Fruit fly (Drosophila melanogaster): ENCODE measurements around the gene hth.

hth gene

DNA sequence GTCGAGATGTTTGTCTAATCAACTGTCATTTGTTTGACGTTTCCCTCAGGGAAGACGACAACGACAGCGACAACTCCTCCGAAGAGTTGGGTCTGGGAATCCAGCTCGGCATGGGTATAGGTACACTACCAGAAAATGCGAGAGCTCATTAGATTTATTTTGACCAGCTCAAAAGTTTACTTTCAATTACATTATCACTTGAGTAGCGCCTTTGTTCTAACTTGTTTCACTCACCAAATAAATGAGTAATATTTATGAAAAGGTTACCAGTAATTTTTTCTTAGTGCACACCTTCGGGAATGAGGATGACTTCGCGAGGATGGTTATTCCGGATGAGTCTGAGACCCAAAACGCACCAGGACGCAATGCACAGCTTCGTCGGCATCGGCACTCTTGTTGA lies 145.2 kb downstream of the hth start (continued):
- TF ChIP-seq Chrac-16 (GFP tag; optimal IDR thresholded peaks at IDR 0.05), result peak; percentile 17
- no peak for TF ChIP-seq ato (GFP tag; IDR thresholded peaks at IDR 0.05; ENCODE audit: partially characterized antibody)
- TF ChIP-seq CG12942 (GFP tag; optimal IDR thresholded peaks at IDR 0.05), result peak; percentile 11
- peak; percentile 40 for TF ChIP-seq Hr3 (GFP tag; optimal IDR thresholded peaks at IDR 0.05)
- peak; percentile 20 for TF ChIP-seq CG1792 (GFP tag; optimal IDR thresholded peaks at IDR 0.05)
- TF ChIP-seq Rfx (GFP tag; IDR thresholded peaks at IDR 0.05), result peak; percentile 39
- TF ChIP-seq Awh (GFP tag; IDR thresholded peaks at IDR 0.05), result peak; percentile 71
- peak; percentile 80 for TF ChIP-seq bab2 (GFP tag; optimal IDR thresholded peaks at IDR 0.05)
- no peak for TF ChIP-seq CG2116 (GFP tag; optimal IDR thresholded peaks at IDR 0.05)
- TF ChIP-seq chn (GFP tag; optimal IDR thresholded peaks at IDR 0.05), result peak; percentile 61
- no peak for TF ChIP-seq CG4360 (GFP tag; IDR thresholded peaks at IDR 0.05)
- TF ChIP-seq sug (tag; optimal IDR thresholded peaks at IDR 0.05), result peak; percentile 4
- TF ChIP-seq CG6791 (GFP tag; IDR thresholded peaks at IDR 0.05; ENCODE audit: partially characterized antibody), result no peak
- TF ChIP-seq CG12769 (tag; optimal IDR thresholded peaks at IDR 0.05), result peak; percentile 63
- TF ChIP-seq CG3407 (GFP tag; optimal IDR thresholded peaks at IDR 0.05), result peak; percentile 39
- peak; percentile 51; the same call in 1 of the 3 replicates for TF ChIP-seq CG17361 (GFP tag; IDR thresholded peaks at IDR 0.05)
- no peak for TF ChIP-seq B-H1 (GFP tag; IDR thresholded peaks at IDR 0.05)
- peak; percentile 22 for TF ChIP-seq CHES-1-like (GFP tag; optimal IDR thresholded peaks at IDR 0.05)
- TF ChIP-seq CG13296 (GFP tag; optimal IDR thresholded peaks at IDR 0.05), result peak; percentile 42
- peak; percentile 29; the same call in 1 of the 3 replicates for TF ChIP-seq otp (GFP tag; IDR thresholded peaks at IDR 0.05)
- TF ChIP-seq tx (GFP tag; optimal IDR thresholded peaks at IDR 0.05), result peak; percentile 23
- TF ChIP-seq E2f1 (GFP tag; IDR thresholded peaks at IDR 0.05), result peak; percentile 61
- no peak for TF ChIP-seq bbx (GFP tag; IDR thresholded peaks at IDR 0.05; ENCODE audit: partially characterized antibody)
- TF ChIP-seq Dfd (GFP tag; optimal IDR thresholded peaks at IDR 0.05), result no peak
- no peak for TF ChIP-seq Myb (GFP tag; optimal IDR thresholded peaks at IDR 0.05)
- TF ChIP-seq Hey (tag; optimal IDR thresholded peaks at IDR 0.05), result no peak
- TF ChIP-seq tin (GFP tag; optimal IDR thresholded peaks at IDR 0.05), result peak; percentile 50
- TF ChIP-seq CG11723 (GFP tag; optimal IDR thresholded peaks at IDR 0.05), result no peak
- peak; percentile 75 for TF ChIP-seq dmrt99B (tag; optimal IDR thresholded peaks at IDR 0.05)
- peak; percentile 65 for TF ChIP-seq ttk (GFP tag; IDR thresholded peaks at IDR 0.05)
- TF ChIP-seq HmgD (GFP tag; optimal IDR thresholded peaks at IDR 0.05), result no peak
- TF ChIP-seq CG2678 (tag; optimal IDR thresholded peaks at IDR 0.05), result peak; percentile 79
- peak; percentile 44 for TF ChIP-seq CG2202 (tag; optimal IDR thresholded peaks at IDR 0.05)
- TF ChIP-seq klu (GFP tag; IDR thresholded peaks at IDR 0.05), result no peak
- TF ChIP-seq Jarid2 (GFP tag; optimal IDR thresholded peaks at IDR 0.05), result no peak
- peak; percentile 53; the same call in 1 of the 2 replicates for TF ChIP-seq Ada2b (GFP tag; IDR thresholded peaks at IDR 0.05)
- peak; percentile 37 for TF ChIP-seq CG14710 (tag; optimal IDR thresholded peaks at IDR 0.05)
- no peak for TF ChIP-seq CG2889 (GFP tag; IDR thresholded peaks at IDR 0.05)
- no peak for TF ChIP-seq emc (GFP tag; optimal IDR thresholded peaks at IDR 0.05)
- peak; percentile 54 to 65 for TF ChIP-seq dpn (GFP tag; optimal IDR thresholded peaks at IDR 0.05)
- peak; percentile 67 for TF ChIP-seq dmrt11E (tag; optimal IDR thresholded peaks at IDR 0.05)
- peak; percentile 33 for TF ChIP-seq Asciz (GFP tag; optimal IDR thresholded peaks at IDR 0.05)
- peak; percentile 30 for TF ChIP-seq CG30431 (GFP tag; optimal IDR thresholded peaks at IDR 0.05)
- peak; percentile 47 for TF ChIP-seq CG2120 (GFP tag; optimal IDR thresholded peaks at IDR 0.05)
- 0 out of 2 replicates have a peak, but pooled peaks have one; percentile 24 for TF ChIP-seq nerfin-2 (GFP tag; IDR thresholded peaks at IDR 0.05; ENCODE audit: partially characterized antibody)
- peak; percentile 58 for TF ChIP-seq CG17829 (tag; optimal IDR thresholded peaks at IDR 0.05)
- TF ChIP-seq cwo (GFP tag; optimal IDR thresholded peaks at IDR 0.05), result peak; percentile 28
- TF ChIP-seq Ravus (GFP tag; IDR thresholded peaks at IDR 0.05), result no peak
- no peak for TF ChIP-seq Lpt (GFP tag; optimal IDR thresholded peaks at IDR 0.05)
- TF ChIP-seq CG2712 (tag; optimal IDR thresholded peaks at IDR 0.05), result peak; percentile 68
- peak; percentile 26; the same call in 1 of the 3 replicates for TF ChIP-seq Mrtf (GFP tag; IDR thresholded peaks at IDR 0.05)

Data from whole organism, embryonic.